Worm (Caenorhabditis elegans): ENCODE results near the gene F25E5.1.

F25E5.1 gene

ce11 chrV:7495189-7495588 lies 29.5 kb downstream of the F25E5.1 start, which contains the start of gene srbc-11:
srbc-11 (minus strand) TSS chrV:7495289.
- TF ChIP-seq ama-1 (optimal IDR thresholded peaks at IDR 0.05) (no peak), F44E2.7 (GFP tag; IDR thresholded peaks at IDR 0.05) (no peak)

ce11 chrV:7497440-7497839 lies 31.8 kb downstream of the F25E5.1 start, which contains the start of gene srh-79:
srh-79 (plus strand) TSS chrV:7497740.
- TF ChIP-seq ceh-32 (tag; optimal IDR thresholded peaks at IDR 0.05; ENCODE audit: poor library complexity) (no peak), zfp-2 (tag; optimal IDR thresholded peaks at IDR 0.05) (no peak), ceh-28 (tag; optimal IDR thresholded peaks at IDR 0.05) (no peak), mep-1 (tag; optimal IDR thresholded peaks at IDR 0.05) (no peak), nhr-237 (tag; optimal IDR thresholded peaks at IDR 0.05) (no peak), nhr-41 (GFP tag; IDR thresholded peaks at IDR 0.05) (no peak), lin-15B (tag; optimal IDR thresholded peaks at IDR 0.05) (no peak), duxl-1 (tag; optimal IDR thresholded peaks at IDR 0.05; ENCODE audit: poor library complexity) (no peak), T20F7.1 (GFP tag; optimal IDR thresholded peaks at IDR 0.05) (no peak), ceh-44 (GFP tag; IDR thresholded peaks at IDR 0.05) (no peak), dmd-8 (GFP tag; IDR thresholded peaks at IDR 0.05) (no peak), egl-27 (tag; optimal IDR thresholded peaks at IDR 0.05) (no peak), R02D3.7 (tag; optimal IDR thresholded peaks at IDR 0.05) (no peak), Y75B8A.6 (GFP tag; IDR thresholded peaks at IDR 0.05) (no peak), Y5F2A.4 (GFP tag; optimal IDR thresholded peaks at IDR 0.05) (no peak), nhr-10 (tag; optimal IDR thresholded peaks at IDR 0.05) (no peak), T26A8.4 (GFP tag; IDR thresholded peaks at IDR 0.05) (no peak), unc-130 (GFP tag; optimal IDR thresholded peaks at IDR 0.05) (no peak)

- TF ChIP-seq lin-39 (tag; optimal IDR thresholded peaks at IDR 0.05) (no peak), tra-1 (GFP tag; IDR thresholded peaks at IDR 0.05) (no peak), T26A8.4 (GFP tag; IDR thresholded peaks at IDR 0.05) (no peak), zag-1 (tag; optimal IDR thresholded peaks at IDR 0.05) (no peak), zfp-3 (GFP tag; conservative IDR thresholded peaks at IDR 0.05) (no peak), Y48G9A.11 (GFP tag; IDR thresholded peaks at IDR 0.05) (no peak), daf-16 (GFP tag; optimal IDR thresholded peaks at IDR 0.05) (no peak), daf-16 (tag; optimal IDR thresholded peaks at IDR 0.05) (no peak), dmd-8 (GFP tag; IDR thresholded peaks at IDR 0.05) (no peak), ama-1 (optimal IDR thresholded peaks at IDR 0.05) (no peak), dve-1 (tag; optimal IDR thresholded peaks at IDR 0.05; ENCODE audit: insufficient read depth) (no peak), R02D3.7 (tag; optimal IDR thresholded peaks at IDR 0.05) (no peak), nhr-6 (tag; optimal IDR thresholded peaks at IDR 0.05) (no peak)
Measured at ce11 chrV:7501194-7501593, 35.5 kb downstream of the F25E5.1 start.

- no peak for TF ChIP-seq Y48G9A.11 (GFP tag; IDR thresholded peaks at IDR 0.05)
- no peak for TF ChIP-seq mxl-2 (GFP tag; conservative IDR thresholded peaks at IDR 0.05)
- TF ChIP-seq lin-13 (GFP tag; optimal IDR thresholded peaks at IDR 0.05): no peak
Measured at ce11 chrV:7504271-7504670, 38.6 kb downstream of the F25E5.1 start, which contains the start of gene srh-229. srh-229 (minus strand) TSS chrV:7504371.

- no peak for TF ChIP-seq egl-27 (tag; optimal IDR thresholded peaks at IDR 0.05)
- 0 out of 2 replicates have a peak, but pooled peaks have one; percentile 3 for TF ChIP-seq ceh-44 (GFP tag; IDR thresholded peaks at IDR 0.05)
- no peak for TF ChIP-seq lin-15B (tag; optimal IDR thresholded peaks at IDR 0.05)
Measured at ce11 chrV:7506207-7506606, 40.5 kb downstream of the F25E5.1 start.

- TF ChIP-seq zip-2 (tag; optimal IDR thresholded peaks at IDR 0.05) (no peak), T20F7.1 (GFP tag; optimal IDR thresholded peaks at IDR 0.05) (no peak), zip-11 (GFP tag; IDR thresholded peaks at IDR 0.05) (no peak), fkh-10 (GFP tag; optimal IDR thresholded peaks at IDR 0.05) (no peak), dpl-1 (GFP tag; optimal IDR thresholded peaks at IDR 0.05) (no peak), dmd-9 (GFP tag; IDR thresholded peaks at IDR 0.05) (no peak), snpc-4 (tag; optimal IDR thresholded peaks at IDR 0.05) (no peak), attf-4 (tag; optimal IDR thresholded peaks at IDR 0.05) (no peak), pqm-1 (tag; optimal IDR thresholded peaks at IDR 0.05) (no peak), nhr-102 (tag; optimal IDR thresholded peaks at IDR 0.05) (no peak), ZK546.5 (tag; optimal IDR thresholded peaks at IDR 0.05) (no peak), D1046.2 (GFP tag; IDR thresholded peaks at IDR 0.05) (no peak), lin-1 (GFP tag; IDR thresholded peaks at IDR 0.05) (no peak), ceh-28 (tag; optimal IDR thresholded peaks at IDR 0.05) (no peak), nhr-76 (tag; optimal IDR thresholded peaks at IDR 0.05) (no peak)
Measured at ce11 chrV:7508566-7509044, 42.9 kb downstream of the F25E5.1 start, which contains the start of the genes str-31 and nhr-172. str-31 (minus strand) TSS chrV:7508666. nhr-172 (plus strand) TSS chrV:7508994.
